Fruit fly (Drosophila melanogaster) whole organism, wandering third instar larva: ENCODE measurements around the gene CG14742.

ENCODE experiments used
- Abd-B ChIP-seq: fragments of >200 bp; optimal IDR thresholded peaks from 2 replicates; lab custom pipeline; 2017; ENCODE audit warnings: missing biosample characterization, missing genetic modification characterization
- CG32264 ChIP-seq: fragments of 200-800 bp; sonication (Bioruptor generic); optimal IDR thresholded peaks from 2 replicates; lab custom pipeline; 2016; ENCODE audit warnings: missing biosample characterization, missing genetic modification characterization
- CG9705 ChIP-seq: fragments of 200-800 bp; sonication (Bioruptor generic); optimal IDR thresholded peaks from 2 replicates; lab custom pipeline; 2018; ENCODE audit warnings: missing biosample characterization, mild to moderate bottlenecking, missing genetic modification characterization
- CrebA ChIP-seq: fragments of 200-800 bp; sonication (Bioruptor generic); optimal IDR thresholded peaks from 2 replicates; lab custom pipeline; 2016; ENCODE audit warnings: missing biosample characterization, mild to moderate bottlenecking, missing genetic modification characterization, borderline replicate concordance
- Dfd ChIP-seq: fragments of >200 bp; optimal IDR thresholded peaks from 2 replicates; lab custom pipeline; 2017; ENCODE audit warnings: missing biosample characterization, missing genetic modification characterization
- Dif ChIP-seq: fragments of 200-275, 200-300 bp; sonication (Bioruptor generic); optimal IDR thresholded peaks from 2 replicates; lab custom pipeline; 2018; ENCODE audit warnings: missing biosample characterization, missing genetic modification characterization; ENCODE audit not compliant: partially characterized antibody
- GATAd ChIP-seq: sonication (Bioruptor generic); optimal IDR thresholded peaks from 2 replicates; lab custom pipeline; 2016; ENCODE audit warnings: missing biosample characterization, missing genetic modification characterization
- HLH106 ChIP-seq: fragments of 200-800 bp; optimal IDR thresholded peaks from 3 replicates; lab custom pipeline; 2019; ENCODE audit warnings: missing biosample characterization, mild to moderate bottlenecking, missing genetic modification characterization, moderate library complexity
- Hnf4 ChIP-seq: fragments of 200-800 bp; sonication (Bioruptor generic); optimal IDR thresholded peaks from 2 replicates; lab custom pipeline; 2016; ENCODE audit warnings: missing biosample characterization, mild to moderate bottlenecking, missing genetic modification characterization
- Hr78 ChIP-seq: fragments of >200 bp; optimal IDR thresholded peaks from 2 replicates; lab custom pipeline; 2017; ENCODE audit warnings: missing biosample characterization, missing genetic modification characterization
- Jra ChIP-seq: sonication (Bioruptor generic); optimal IDR thresholded peaks from 2 replicates; lab custom pipeline; 2016; ENCODE audit warnings: missing biosample characterization, missing genetic modification characterization
- Mio ChIP-seq: sonication (Bioruptor generic); optimal IDR thresholded peaks from 2 replicates; lab custom pipeline; 2016; ENCODE audit warnings: missing biosample characterization, missing genetic modification characterization
- Myc ChIP-seq: fragments of >200 bp; optimal IDR thresholded peaks from 2 replicates; lab custom pipeline; 2017
- N ChIP-seq: fragments of >200 bp; optimal IDR thresholded peaks from 2 replicates; lab custom pipeline; 2018; ENCODE audit warnings: missing biosample characterization, missing external identifiers, missing genetic modification characterization
- OdsH ChIP-seq: fragments of 200-800 bp; sonication (Bioruptor generic); optimal IDR thresholded peaks from 2 replicates; lab custom pipeline; 2016; ENCODE audit warnings: missing biosample characterization, mild to moderate bottlenecking, missing genetic modification characterization
- Sp1 ChIP-seq: fragments of 200-800 bp; sonication (Bioruptor generic); optimal IDR thresholded peaks from 3 replicates; lab custom pipeline; 2019; ENCODE audit warnings: missing biosample characterization, mild to moderate bottlenecking, missing genetic modification characterization, moderate library complexity
- br ChIP-seq: fragments of 200-800 bp; sonication (Bioruptor generic); optimal IDR thresholded peaks from 2 replicates; lab custom pipeline; 2016; ENCODE audit warnings: missing biosample characterization, missing genetic modification characterization
- brk ChIP-seq: fragments of 200-800 bp; sonication (Bioruptor generic); optimal IDR thresholded peaks from 2 replicates; lab custom pipeline; 2016; ENCODE audit warnings: missing biosample characterization, mild to moderate bottlenecking, missing genetic modification characterization
- dl ChIP-seq, 2 experiments: fragments of 175-275, 200-275 bp in 1 of 2; fragments of 200-275 bp in 1 of 2; sonication (Bioruptor generic); optimal IDR thresholded peaks; lab custom pipeline; 2018; ENCODE audit warnings: mild to moderate bottlenecking in 2 of 2, missing biosample characterization in 2 of 2, missing genetic modification characterization in 2 of 2, moderate library complexity in 2 of 2; ENCODE audit not compliant: partially characterized antibody in 2 of 2, insufficient read depth in 1 of 2
- dmrt93B ChIP-seq: fragments of 200-800 bp; sonication (Bioruptor generic); optimal IDR thresholded peaks from 2 replicates; lab custom pipeline; 2018; ENCODE audit warnings: missing biosample characterization, mild to moderate bottlenecking, missing genetic modification characterization
- ey ChIP-seq: fragments of 200-800 bp; sonication (Bioruptor generic); optimal IDR thresholded peaks from 2 replicates; lab custom pipeline; 2016; ENCODE audit warnings: missing biosample characterization, missing genetic modification characterization
- foxo ChIP-seq, 2 experiments: fragments of 200-800 bp; sonication (Bioruptor generic); optimal IDR thresholded peaks; 2 replicates in 1 of 2; 3 replicates in 1 of 2; lab custom pipeline; 2016 to 2017; ENCODE audit warnings: missing biosample characterization in 2 of 2, missing genetic modification characterization in 2 of 2
- fru ChIP-seq: fragments of 200-800 bp; sonication (Bioruptor generic); optimal IDR thresholded peaks from 3 replicates; lab custom pipeline; 2016; ENCODE audit warnings: missing biosample characterization, mild to moderate bottlenecking, missing genetic modification characterization
- h ChIP-seq: fragments of 200-800 bp; sonication (Bioruptor generic); optimal IDR thresholded peaks from 3 replicates; lab custom pipeline; 2016; ENCODE audit warnings: missing biosample characterization, mild to moderate bottlenecking, missing genetic modification characterization
- lola ChIP-seq: fragments of >200 bp; optimal IDR thresholded peaks from 2 replicates; lab custom pipeline; 2017; ENCODE audit warnings: missing biosample characterization, missing genetic modification characterization
- psq ChIP-seq: fragments of 200-800 bp; sonication (Bioruptor generic); optimal IDR thresholded peaks from 3 replicates; lab custom pipeline; 2017; ENCODE audit warnings: missing biosample characterization, mild to moderate bottlenecking, missing genetic modification characterization, moderate library complexity
- sv ChIP-seq: fragments of 200-800 bp; sonication (Bioruptor generic); optimal IDR thresholded peaks from 3 replicates; lab custom pipeline; 2016; ENCODE audit warnings: missing biosample characterization, missing genetic modification characterization
- tai ChIP-seq: sonication (Bioruptor generic); optimal IDR thresholded peaks from 2 replicates; lab custom pipeline; 2016; ENCODE audit warnings: missing biosample characterization, missing genetic modification characterization
- usp ChIP-seq: fragments of >200 bp; optimal IDR thresholded peaks from 2 replicates; lab custom pipeline; 2017; ENCODE audit warnings: missing biosample characterization, missing genetic modification characterization
- woc ChIP-seq: sonication (Bioruptor generic); optimal IDR thresholded peaks from 2 replicates; lab custom pipeline; 2016; ENCODE audit warnings: missing biosample characterization, mild to moderate bottlenecking, missing genetic modification characterization

The CG14742 gene

DNA sequence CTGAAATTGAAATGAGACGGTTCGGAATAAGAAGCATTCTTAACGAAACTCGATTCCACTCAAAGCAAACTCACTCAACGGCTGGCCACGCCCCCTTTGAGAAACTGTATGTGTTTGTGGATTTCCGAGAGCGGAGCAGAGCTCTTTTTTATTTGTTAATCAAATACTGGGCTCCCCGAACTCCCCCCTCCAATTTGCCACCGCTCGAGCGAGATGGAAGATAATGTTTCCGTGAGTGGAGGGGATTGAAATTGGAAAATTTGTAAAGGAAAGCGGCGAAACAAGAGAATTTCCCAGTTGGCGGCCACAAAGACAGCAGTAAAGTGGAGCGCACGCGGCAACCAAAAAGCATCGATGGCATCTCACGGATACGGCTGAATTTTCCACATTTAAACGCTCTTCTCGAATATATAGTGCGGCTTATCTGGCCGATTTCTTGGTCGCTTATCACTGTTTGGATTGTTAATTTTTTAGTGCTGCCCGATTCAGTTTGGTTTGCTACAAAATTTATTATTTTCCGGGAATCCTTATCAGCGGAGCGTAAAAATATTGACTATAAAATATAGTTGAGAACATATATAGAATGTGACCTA lies 30.3 kb downstream of the CG14742 start:
- TF ChIP-seq Dif (peak; percentile 4), Jra (GFP tag; lab: Kevin White, UChicago) (no peak), dl (GFP tag; optimal IDR thresholded peaks at IDR 0.05; lab: Kevin White, UChicago; ENCODE audit: insufficient read depth in 1 of 2, partially characterized antibody in 2 of 2) (peak in 1 of 2 experiments; percentile 41)

DNA sequence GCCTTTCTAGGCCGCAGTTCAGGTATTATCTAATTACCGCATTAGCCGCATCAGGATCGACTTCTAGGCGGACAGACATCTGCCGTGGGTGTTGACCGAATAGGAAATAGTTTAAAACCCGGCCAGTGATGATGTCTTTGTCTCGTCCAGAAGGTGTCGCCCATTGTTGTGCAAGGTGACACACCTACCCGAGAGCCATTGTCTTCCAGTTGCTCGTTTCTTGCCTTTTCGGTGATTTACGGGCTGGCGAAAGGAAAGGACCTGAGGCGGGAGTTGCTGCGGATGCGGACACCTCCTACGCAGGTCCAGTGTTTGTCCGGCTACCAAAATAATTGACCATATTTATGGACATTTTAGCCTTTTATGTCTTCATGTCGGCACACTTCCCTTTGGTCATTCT lies 33.9 kb downstream of the CG14742 start:
- TF ChIP-seq foxo (GFP tag; optimal IDR thresholded peaks at IDR 0.05; lab: Kevin White, UChicago) (no peak), Dfd (no peak), GATAd (no peak), br (GFP tag; lab: Kevin White, UChicago) (no peak), Hnf4 (GFP tag; lab: Kevin White, UChicago) (no peak), HLH106 (tag; lab: Kevin White, UChicago) (no peak), woc (GFP tag; lab: Kevin White, UChicago) (no peak)
- TF ChIP-seq, all 38 proteins: peak for 0

DNA sequence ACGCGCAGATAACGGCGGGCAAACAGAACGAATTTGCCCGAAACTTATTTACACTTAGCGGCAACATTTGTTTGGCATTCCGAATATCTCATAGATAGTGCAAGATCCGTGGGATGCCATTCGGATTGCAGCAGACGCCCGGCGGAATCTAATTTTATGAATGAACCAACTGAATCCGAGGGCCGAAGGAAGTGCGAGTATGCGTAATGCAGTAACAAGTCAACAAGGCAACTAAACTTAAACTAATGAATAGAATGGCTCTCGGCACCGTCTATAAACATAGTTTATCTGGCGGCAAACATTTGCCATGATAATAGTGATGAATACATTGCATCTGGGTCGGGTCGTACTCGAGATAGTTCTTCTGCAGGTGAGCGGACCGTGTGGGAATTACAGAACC lies 35.9 kb downstream of the CG14742 start:
- TF ChIP-seq Abd-B (GFP tag; lab: Kevin White, UChicago), result no peak
- no peak for TF ChIP-seq Mio
- TF ChIP-seq brk (GFP tag; lab: Kevin White, UChicago), result no peak
- no peak for TF ChIP-seq usp (GFP tag; lab: Kevin White, UChicago)

DNA sequence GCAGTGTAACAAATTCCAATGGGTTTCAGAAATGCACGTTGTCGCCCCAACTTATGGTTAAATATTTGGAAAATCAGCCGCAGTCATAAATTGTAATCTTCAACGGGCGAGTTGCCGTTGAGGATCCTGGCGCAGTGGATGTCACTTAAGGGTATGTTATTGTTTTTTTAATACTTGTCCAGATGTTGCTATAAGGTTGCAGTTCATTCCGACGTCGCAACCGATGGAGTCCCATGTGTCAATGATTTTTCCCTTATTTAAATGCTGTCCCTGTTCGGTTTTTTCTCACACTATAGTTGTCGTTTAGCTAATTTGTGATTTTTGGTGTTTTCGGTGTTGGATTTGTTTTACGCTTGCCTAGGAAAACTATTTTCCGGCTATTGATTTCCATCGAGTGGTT lies 37.2 kb downstream of the CG14742 start:
- no peak for TF ChIP-seq usp (GFP tag; lab: Kevin White, UChicago)
- no peak for TF ChIP-seq lola
- TF ChIP-seq Mio, result no peak
- TF ChIP-seq Jra (GFP tag; lab: Kevin White, UChicago), result no peak
- TF ChIP-seq br (GFP tag; lab: Kevin White, UChicago), result no peak
- TF ChIP-seq CG32264 (GFP tag; lab: Kevin White, UChicago), result no peak
- TF ChIP-seq Sp1 (GFP tag; lab: Kevin White, UChicago), result no peak
- no peak for TF ChIP-seq tai (GFP tag; lab: Kevin White, UChicago)
- TF ChIP-seq CrebA (GFP tag; lab: Kevin White, UChicago), result no peak
- no peak for TF ChIP-seq GATAd
- TF ChIP-seq h, result no peak
- TF ChIP-seq fru, result no peak
- TF ChIP-seq dmrt93B (GFP tag; lab: Kevin White, UChicago), result no peak
- no peak for TF ChIP-seq N
- TF ChIP-seq brk (GFP tag; lab: Kevin White, UChicago), result no peak
- TF ChIP-seq dl (GFP tag; optimal IDR thresholded peaks at IDR 0.05; lab: Kevin White, UChicago; ENCODE audit: insufficient read depth in 1 of 2, partially characterized antibody in 2 of 2), result no peak
- TF ChIP-seq psq (GFP tag; lab: Kevin White, UChicago), result no peak

DNA sequence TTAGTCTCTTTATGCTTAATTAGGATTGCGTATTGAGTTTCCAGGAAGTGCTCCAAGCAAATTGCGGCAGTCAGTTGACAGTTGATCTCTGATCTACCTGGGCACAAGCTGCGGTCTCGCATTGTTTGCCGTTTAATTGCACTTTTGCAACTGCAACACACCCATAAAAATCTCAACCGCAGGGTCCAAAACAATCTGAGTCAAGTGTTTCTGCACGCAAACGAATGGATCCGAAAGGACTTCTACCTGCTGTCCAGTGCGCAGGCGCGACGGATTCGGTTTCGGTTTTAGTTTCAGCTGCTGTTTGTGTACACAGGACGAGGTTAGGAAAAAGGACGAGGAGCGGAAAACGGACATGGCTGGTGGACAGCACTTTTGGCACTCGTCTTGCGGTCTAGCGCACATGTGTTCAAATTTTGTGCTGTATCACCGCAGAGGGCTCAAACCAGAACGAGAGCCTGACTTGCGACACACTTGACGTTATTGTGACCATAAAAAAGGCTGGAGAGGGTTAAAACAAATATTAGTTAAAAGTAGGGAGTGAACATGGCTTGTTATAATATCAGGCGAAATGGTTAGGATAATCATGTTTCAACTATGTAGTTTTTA lies 38.3 kb downstream of the CG14742 start:
- TF ChIP-seq dl (GFP tag; optimal IDR thresholded peaks at IDR 0.05; lab: Kevin White, UChicago; ENCODE audit: insufficient read depth in 1 of 2, partially characterized antibody in 2 of 2) (no peak), N (no peak), CG9705 (GFP tag; lab: Kevin White, UChicago) (no peak), fru (no peak), CG32264 (GFP tag; lab: Kevin White, UChicago) (no peak), woc (GFP tag; lab: Kevin White, UChicago) (no peak), foxo (GFP tag; optimal IDR thresholded peaks at IDR 0.05; lab: Kevin White, UChicago) (no peak), OdsH (no peak), HLH106 (tag; lab: Kevin White, UChicago) (no peak), ey (no peak), sv (GFP tag; lab: Kevin White, UChicago) (no peak), tai (GFP tag; lab: Kevin White, UChicago) (no peak), br (GFP tag; lab: Kevin White, UChicago) (no peak), Dif (no peak), Hr78 (no peak), lola (no peak), Mio (no peak), psq (GFP tag; lab: Kevin White, UChicago) (no peak), Myc (lab: Kevin White, UChicago) (no peak)
